Worm (Caenorhabditis elegans): ENCODE data around the gene Y7A5A.2.

Gene Y7A5A.2

DNA sequence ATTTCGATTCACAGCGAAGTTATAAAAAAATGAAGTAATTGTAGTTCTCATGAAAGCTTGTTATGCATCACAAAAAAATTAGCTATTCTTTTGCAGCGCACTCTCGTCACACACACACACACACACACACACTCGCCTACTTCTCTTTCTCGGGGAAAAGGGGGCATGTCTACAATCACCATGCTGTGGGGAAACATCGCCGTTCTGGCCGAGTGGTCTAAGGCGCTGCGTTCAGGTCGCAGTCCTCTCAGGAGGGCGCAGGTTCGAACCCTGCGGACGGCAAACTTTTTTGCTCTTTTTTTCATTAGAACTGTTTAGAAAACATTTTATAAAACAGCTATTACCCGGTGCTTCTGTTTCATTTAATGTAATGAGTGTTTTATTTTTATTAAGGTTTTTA, 30.7 kb downstream of the Y7A5A.2 start (continued):
- TF ChIP-seq aly-2 (tag; optimal IDR thresholded peaks at IDR 0.05), result no peak
- no peak for TF ChIP-seq ceh-90 (tag; optimal IDR thresholded peaks at IDR 0.05)
- TF ChIP-seq nhr-77 (tag; optimal IDR thresholded peaks at IDR 0.05), result peak; percentile 44
- TF ChIP-seq fkh-8 (tag; optimal IDR thresholded peaks at IDR 0.05), result peak; percentile 70
- peak; percentile 47 for TF ChIP-seq lir-3 (tag; optimal IDR thresholded peaks at IDR 0.05; ENCODE audit: poor library complexity)
- peak; percentile 68 for TF ChIP-seq nhr-71 (tag; optimal IDR thresholded peaks at IDR 0.05)
- TF ChIP-seq mef-2 (tag; optimal IDR thresholded peaks at IDR 0.05), result no peak
- TF ChIP-seq ama-1 (optimal IDR thresholded peaks at IDR 0.05), result no peak
- TF ChIP-seq lsy-2 (tag; optimal IDR thresholded peaks at IDR 0.05), result peak; percentile 47 to 52
- peak; percentile 79 for TF ChIP-seq snu-23 (GFP tag; optimal IDR thresholded peaks at IDR 0.05)
- peak; percentile 24 for TF ChIP-seq irx-1 (tag; optimal IDR thresholded peaks at IDR 0.05)
- TF ChIP-seq hlh-4 (tag; optimal IDR thresholded peaks at IDR 0.05), result no peak
- TF ChIP-seq pqm-1 (tag; optimal IDR thresholded peaks at IDR 0.05), result no peak
- TF ChIP-seq C34B4.2 (tag; optimal IDR thresholded peaks at IDR 0.05), result no peak
- TF ChIP-seq pag-3 (tag; optimal IDR thresholded peaks at IDR 0.05; ENCODE audit: borderline replicate concordance, insufficient read depth), result no peak
- TF ChIP-seq elt-2 (tag; optimal IDR thresholded peaks at IDR 0.05), result no peak
- TF ChIP-seq ztf-4 (tag; optimal IDR thresholded peaks at IDR 0.05), result no peak
- peak; percentile 49 for TF ChIP-seq xbp-1 (tag; optimal IDR thresholded peaks at IDR 0.05)
- peak; percentile 62 for TF ChIP-seq nhr-20 (tag; optimal IDR thresholded peaks at IDR 0.05)
- TF ChIP-seq lin-35 (GFP tag; optimal IDR thresholded peaks at IDR 0.05), result peak; percentile 32 to 70
- TF ChIP-seq mep-1 (tag; optimal IDR thresholded peaks at IDR 0.05), result peak; percentile 47
- TF ChIP-seq lin-15B (tag; optimal IDR thresholded peaks at IDR 0.05), result peak; percentile 83
- TF ChIP-seq unc-98 (GFP tag; IDR thresholded peaks at IDR 0.05), result no peak
- TF ChIP-seq egl-13 (tag; optimal IDR thresholded peaks at IDR 0.05), result peak; percentile 42
- TF ChIP-seq lin-14 (GFP tag; optimal IDR thresholded peaks at IDR 0.05), result peak; percentile 77
- no peak for TF ChIP-seq nhr-237 (tag; optimal IDR thresholded peaks at IDR 0.05)
- peak; percentile 24 to 26 for TF ChIP-seq efl-1 (optimal IDR thresholded peaks at IDR 0.05)
- TF ChIP-seq efl-1 (GFP tag; optimal IDR thresholded peaks at IDR 0.05 in 1 of 2), result peak in 1 of 2 experiments; percentile 90
- TF ChIP-seq nhr-84 (tag; optimal IDR thresholded peaks at IDR 0.05), result no peak
- peak; percentile 66 for TF ChIP-seq unc-86 (tag; optimal IDR thresholded peaks at IDR 0.05)
- no peak for TF ChIP-seq efl-3 (GFP tag; optimal IDR thresholded peaks at IDR 0.05)
- TF ChIP-seq vab-15 (tag; optimal IDR thresholded peaks at IDR 0.05), result no peak
- TF ChIP-seq unc-30 (tag; optimal IDR thresholded peaks at IDR 0.05), result no peak
- TF ChIP-seq nhr-47 (tag; optimal IDR thresholded peaks at IDR 0.05), result peak; percentile 74
- peak; percentile 32 for TF ChIP-seq skn-1 (tag; optimal IDR thresholded peaks at IDR 0.05)
- TF ChIP-seq isw-1 (GFP tag; IDR thresholded peaks at IDR 0.05), result peak; percentile 12; the same call in 1 of the 2 replicates
- no peak for TF ChIP-seq mab-9 (GFP tag; IDR thresholded peaks at IDR 0.05)
- no peak for TF ChIP-seq elt-3 (tag; optimal IDR thresholded peaks at IDR 0.05)
- peak in 1 of 3 experiments; percentile 18 for TF ChIP-seq dpl-1 (GFP tag; optimal IDR thresholded peaks at IDR 0.05)
- no peak for TF ChIP-seq ceh-88 (GFP tag; IDR thresholded peaks at IDR 0.05)
- peak; percentile 36 for TF ChIP-seq jun-1 (tag; optimal IDR thresholded peaks at IDR 0.05)
- TF ChIP-seq lin-13 (GFP tag; optimal IDR thresholded peaks at IDR 0.05), result peak; percentile 22
- no peak for TF ChIP-seq nhr-11 (tag; optimal IDR thresholded peaks at IDR 0.05)
- peak in 1 of 2 experiments; percentile 32 for TF ChIP-seq egl-27 (tag; optimal IDR thresholded peaks at IDR 0.05)
- TF ChIP-seq C16A3.4 (tag; optimal IDR thresholded peaks at IDR 0.05), result peak; percentile 50
- no peak for TF ChIP-seq hpl-2 (GFP tag; optimal IDR thresholded peaks at IDR 0.05)
- TF ChIP-seq sox-4 (tag; optimal IDR thresholded peaks at IDR 0.05), result peak; percentile 25
- TF ChIP-seq ceh-82 (tag; optimal IDR thresholded peaks at IDR 0.05), result peak; percentile 30 to 83 (median 82)
- no peak for TF ChIP-seq sup-37 (GFP tag; optimal IDR thresholded peaks at IDR 0.05)
- TF ChIP-seq rnt-1 (tag; optimal IDR thresholded peaks at IDR 0.05), result peak; percentile 76
- peak in 1 of 2 experiments; percentile 51 for TF ChIP-seq mdl-1 (tag; optimal IDR thresholded peaks at IDR 0.05)
- TF ChIP-seq hlh-17 (GFP tag; optimal IDR thresholded peaks at IDR 0.05; ENCODE audit: borderline replicate concordance), result no peak
- TF ChIP-seq ceh-63 (GFP tag; optimal IDR thresholded peaks at IDR 0.05), result no peak

Measured in whole organism, L1 larva.